Worm (Caenorhabditis elegans): ENCODE measurements around the gene T08B6.4.

- TF ChIP-seq nhr-11 (tag; optimal IDR thresholded peaks at IDR 0.05) (no peak), lsy-2 (tag; optimal IDR thresholded peaks at IDR 0.05) (no peak), zag-1 (tag; optimal IDR thresholded peaks at IDR 0.05) (no peak), nhr-12 (tag; optimal IDR thresholded peaks at IDR 0.05) (no peak)
These were observed 25.3 kb downstream of the T08B6.4 start for ce11 chrIV:4930754-4931322.

Data from whole organism, L2 larva.